Worm (Caenorhabditis elegans) whole organism, young adult: Measurements from ENCODE around the gene dot-1.4.

Experiments
- B0035.1 ChIP-seq: sonication (generic microtip); optimal IDR thresholded peaks from 2 replicates; lab custom pipeline; 2016; ENCODE audit warnings: missing genetic modification characterization, mild to moderate bottlenecking, missing compliant biosample characterization, missing genotype, missing genetic modification reagents
- B0336.3 ChIP-seq: fragments of 200-800 bp; sonication (Bioruptor generic); IDR thresholded peaks from 2 replicates; pipeline ENCODE4 v1.3.6; 2022; ENCODE audit warnings: missing genetic modification characterization, missing compliant biosample characterization
- C06A6.2 ChIP-seq: fragments of 200-800 bp; sonication (Bioruptor generic); conservative IDR thresholded peaks from 2 replicates; pipeline ENCODE4 v1.3.6; 2022; ENCODE audit warnings: missing genetic modification characterization, missing compliant biosample characterization
- F10E7.11 ChIP-seq: sonication (generic microtip); optimal IDR thresholded peaks from 2 replicates; lab custom pipeline; 2017; ENCODE audit warnings: mild to moderate bottlenecking, missing genetic modification characterization, moderate library complexity, missing compliant biosample characterization
- F22D6.2 ChIP-seq: sonication (generic microtip); optimal IDR thresholded peaks from 2 replicates; lab custom pipeline; 2016; ENCODE audit warnings: mild to moderate bottlenecking, missing genetic modification characterization, missing compliant biosample characterization
- F23B12.7 ChIP-seq: sonication (generic microtip); optimal IDR thresholded peaks from 2 replicates; lab custom pipeline; 2017; ENCODE audit warnings: missing genetic modification characterization, mild to moderate bottlenecking, missing compliant biosample characterization, antibody characterized with exemption, moderate library complexity; ENCODE audit not compliant: insufficient read depth
- K11D2.4 ChIP-seq: fragments of 200-800 bp; sonication (Bioruptor generic); IDR thresholded peaks from 2 replicates; pipeline ENCODE4 v1.3.6; 2022; ENCODE audit warnings: missing genetic modification reagents, missing genetic modification characterization, missing compliant biosample characterization
- T07F8.4 ChIP-seq: sonication (generic microtip); optimal IDR thresholded peaks from 2 replicates; lab custom pipeline; 2016; ENCODE audit warnings: mild to moderate bottlenecking, missing genetic modification characterization, moderate library complexity, missing compliant biosample characterization
- Y53G8AR.9 ChIP-seq: fragments of 200-800 bp; sonication (Bioruptor generic); conservative IDR thresholded peaks from 2 replicates; pipeline ENCODE4 v1.3.6; 2022; ENCODE audit warnings: missing genetic modification reagents, missing genetic modification characterization, missing compliant biosample characterization
- Y56A3A.18 ChIP-seq: fragments of 200-800 bp; sonication (Bioruptor generic); IDR thresholded peaks from 2 replicates; pipeline ENCODE4 v1.3.6; 2022; ENCODE audit warnings: missing genetic modification reagents, missing genetic modification characterization, missing compliant biosample characterization
- aptf-3 ChIP-seq: fragments of 200-800 bp; sonication (Bioruptor generic); IDR thresholded peaks from 2 replicates; pipeline ENCODE4 v1.3.6; 2022; ENCODE audit warnings: missing genetic modification characterization, missing compliant biosample characterization
- attf-6 ChIP-seq: fragments of 200-800 bp; sonication (Bioruptor generic); IDR thresholded peaks from 2 replicates; pipeline ENCODE4 v1.3.6; 2022; ENCODE audit warnings: missing genetic modification reagents, missing genetic modification characterization, missing compliant biosample characterization
- bed-1 ChIP-seq: fragments of 200-800 bp; sonication (Bioruptor generic); IDR thresholded peaks from 2 replicates; pipeline ENCODE4 v1.3.6; 2022; ENCODE audit warnings: missing genetic modification reagents, missing genetic modification characterization, missing compliant biosample characterization
- cebp-1 ChIP-seq, 2 experiments: fragments of 200-800 bp in 1 of 2; sonication (Bioruptor generic) in 1 of 2; sonication (generic microtip) in 1 of 2; IDR thresholded peaks in 1 of 2; optimal IDR thresholded peaks in 1 of 2; 2 replicates each; pipeline versions ENCODE4 v1.3.6 to Lab custom; 2017 to 2022; ENCODE audit warnings: missing compliant biosample characterization in 2 of 2, missing genetic modification characterization in 2 of 2, mild to moderate bottlenecking in 1 of 2, missing genetic modification reagents in 1 of 2, moderate library complexity in 1 of 2
- ceh-91 ChIP-seq: fragments of 200-800 bp; sonication (Bioruptor generic); IDR thresholded peaks from 2 replicates; pipeline ENCODE4 v1.3.6; 2022; ENCODE audit warnings: missing genetic modification reagents, missing genetic modification characterization, missing compliant biosample characterization
- dpff-1 ChIP-seq: sonication (generic microtip); optimal IDR thresholded peaks from 2 replicates; lab custom pipeline; 2017; ENCODE audit warnings: mild to moderate bottlenecking, missing genetic modification characterization, missing compliant biosample characterization
- dpl-1 ChIP-seq: fragments of 150-350 bp; optimal IDR thresholded peaks from 2 replicates; lab custom pipeline; 2014; ENCODE audit warnings: missing biosample characterization, missing genetic modification reagents, missing genetic modification characterization
- efl-1 ChIP-seq: fragments of 150-350 bp; optimal IDR thresholded peaks from 2 replicates; lab custom pipeline; 2014; ENCODE audit warnings: missing biosample characterization, missing genetic modification reagents, missing genetic modification characterization
- gei-17 ChIP-seq: fragments of 200-800 bp; sonication (Bioruptor generic); optimal IDR thresholded peaks from 2 replicates; lab custom pipeline; 2018; ENCODE audit warnings: mild to moderate bottlenecking, missing genetic modification characterization, missing compliant biosample characterization
- hmg-1.2 ChIP-seq: fragments of 200-800 bp; sonication (Bioruptor generic); IDR thresholded peaks from 2 replicates; pipeline ENCODE4 v1.3.6; 2022; ENCODE audit warnings: missing genetic modification reagents, missing genetic modification characterization, missing compliant biosample characterization
- hsf-1 ChIP-seq: fragments of 200-800 bp; sonication (Bioruptor generic); IDR thresholded peaks from 2 replicates; pipeline ENCODE4 v1.3.6; 2022; ENCODE audit warnings: missing genetic modification reagents, missing genetic modification characterization, missing compliant biosample characterization
- let-607 ChIP-seq, 2 experiments: fragments of 200-800 bp in 1 of 2; sonication (Bioruptor generic) in 1 of 2; sonication (generic microtip) in 1 of 2; optimal IDR thresholded peaks; 2 replicates each; lab custom pipeline; 2016 to 2018; ENCODE audit warnings: mild to moderate bottlenecking in 2 of 2, missing compliant biosample characterization in 2 of 2, missing genetic modification characterization in 2 of 2, moderate library complexity in 2 of 2, missing genotype in 1 of 2
- lir-1 ChIP-seq: fragments of 200-800 bp; sonication (Bioruptor generic); conservative IDR thresholded peaks from 2 replicates; pipeline ENCODE4 v1.3.6; 2022; ENCODE audit warnings: missing genetic modification reagents, missing genetic modification characterization, missing compliant biosample characterization
- madf-8 ChIP-seq: fragments of 200-800 bp; sonication (Bioruptor generic); conservative IDR thresholded peaks from 2 replicates; pipeline ENCODE4 v1.3.6; 2022; ENCODE audit warnings: missing genetic modification reagents, missing genetic modification characterization, missing compliant biosample characterization
- nfya-1 ChIP-seq: sonication (generic microtip); optimal IDR thresholded peaks from 2 replicates; lab custom pipeline; 2017; ENCODE audit warnings: antibody characterized with exemption, missing compliant biosample characterization, missing genetic modification characterization, borderline replicate concordance; ENCODE audit not compliant: insufficient read depth
- nhr-179 ChIP-seq: sonication (generic microtip); optimal IDR thresholded peaks from 2 replicates; lab custom pipeline; 2016; ENCODE audit warnings: mild to moderate bottlenecking, missing genetic modification characterization, missing compliant biosample characterization
- nhr-80 ChIP-seq: sonication (generic microtip); optimal IDR thresholded peaks from 2 replicates; lab custom pipeline; 2016; ENCODE audit warnings: missing genetic modification characterization, missing compliant biosample characterization
- nhr-90 ChIP-seq: sonication (generic microtip); optimal IDR thresholded peaks from 2 replicates; lab custom pipeline; 2016; ENCODE audit warnings: missing genotype, mild to moderate bottlenecking, missing genetic modification characterization, missing compliant biosample characterization
- pbrm-1 ChIP-seq: fragments of 200-800 bp; sonication (Bioruptor generic); IDR thresholded peaks from 2 replicates; pipeline ENCODE4 v1.3.6; 2022; ENCODE audit warnings: missing genetic modification reagents, missing genetic modification characterization, missing compliant biosample characterization
- rec-8 ChIP-seq, 2 experiments: sonication (generic microtip); optimal IDR thresholded peaks; 2 replicates each; lab custom pipeline; 2016; ENCODE audit warnings: mild to moderate bottlenecking in 2 of 2, missing genetic modification characterization in 2 of 2, missing genetic modification reagents in 2 of 2, missing genotype in 2 of 2, missing biosample characterization in 1 of 2, missing compliant biosample characterization in 1 of 2, moderate library complexity in 1 of 2
- repo-1 ChIP-seq: sonication (generic microtip); optimal IDR thresholded peaks from 2 replicates; lab custom pipeline; 2017; ENCODE audit warnings: mild to moderate bottlenecking, missing genetic modification characterization, missing compliant biosample characterization
- sdz-38 ChIP-seq: sonication (generic microtip); optimal IDR thresholded peaks from 2 replicates; lab custom pipeline; 2016; ENCODE audit warnings: missing genotype, missing genetic modification characterization, missing compliant biosample characterization
- snpc-1.3 ChIP-seq: sonication (generic microtip); optimal IDR thresholded peaks from 2 replicates; lab custom pipeline; 2017; ENCODE audit warnings: missing genetic modification characterization, mild to moderate bottlenecking, missing compliant biosample characterization, antibody characterized with exemption, moderate library complexity, missing genotype, missing genetic modification reagents; ENCODE audit not compliant: insufficient read depth
- snpc-4 ChIP-seq, 5 experiments: fragments of 150-350 bp in 1 of 5; sonication (generic microtip) in 4 of 5; optimal IDR thresholded peaks; 2 replicates each; lab custom pipeline; 2014 to 2018; ENCODE audit warnings: missing genetic modification characterization in 5 of 5, missing biosample characterization in 3 of 5, antibody characterized with exemption in 2 of 5, mild to moderate bottlenecking in 2 of 5, missing compliant biosample characterization in 2 of 5, missing genotype in 2 of 5, moderate library complexity in 2 of 5, missing genetic modification reagents in 1 of 5
- somi-1 ChIP-seq: fragments of 200-800 bp; sonication (Bioruptor generic); optimal IDR thresholded peaks from 2 replicates; lab custom pipeline; 2018; ENCODE audit warnings: mild to moderate bottlenecking, missing genetic modification characterization, missing compliant biosample characterization
- tbp1 ChIP-seq: fragments of 200-800 bp; sonication (Bioruptor generic); optimal IDR thresholded peaks from 2 replicates; lab custom pipeline; 2018; ENCODE audit warnings: mild to moderate bottlenecking, missing genetic modification characterization, missing compliant biosample characterization
- ztf-22 ChIP-seq: fragments of 200-800 bp; sonication (Bioruptor generic); optimal IDR thresholded peaks from 2 replicates; lab custom pipeline; 2018; ENCODE audit warnings: mild to moderate bottlenecking, missing genetic modification characterization, moderate library complexity, missing compliant biosample characterization

Gene dot-1.4

ce11 chrX:11931559-11931958 is at the start of gene dot-1.4:
Gene dot-1.4, minus strand, starts transcription at chrX:11931659.
- TF ChIP-seq dpl-1 (GFP tag; lab: Kevin White, UChicago), result no peak

ce11 chrX:11974629-11975085 is 43.2 kb upstream of the dot-1.4 start, which contains the start of gene set-6:
Gene set-6, minus strand, starts transcription at chrX:11974679.
- TF ChIP-seq nhr-80 (tag; lab: Kevin White, UChicago), result no peak
- TF ChIP-seq B0035.1 (tag; lab: Kevin White, UChicago), result no peak
- TF ChIP-seq snpc-4 (GFP tag; optimal IDR thresholded peaks at IDR 0.05; lab: Kevin White, UChicago), result no peak
- TF ChIP-seq snpc-4 (tag; optimal IDR thresholded peaks at IDR 0.05; lab: Kevin White, UChicago), result no peak
- no peak for TF ChIP-seq nfya-1
- no peak for TF ChIP-seq F22D6.2
- TF ChIP-seq F23B12.7 (tag; lab: Kevin White, UChicago), result no peak
- TF ChIP-seq gei-17 (GFP tag; lab: Kevin White, UChicago), result no peak
- no peak for TF ChIP-seq pbrm-1 (GFP tag; lab: Robert Waterston, UW)
- TF ChIP-seq snpc-1.3 (tag; lab: Kevin White, UChicago), result no peak
- TF ChIP-seq hmg-1.2 (GFP tag; lab: Robert Waterston, UW), result no peak; the same call in 1 of the 2 replicates
- no peak for TF ChIP-seq tbp1
- TF ChIP-seq Y56A3A.18 (GFP tag; lab: Robert Waterston, UW), result no peak
- TF ChIP-seq attf-6 (GFP tag; lab: Robert Waterston, UW), result no peak
- TF ChIP-seq let-607 (tag; optimal IDR thresholded peaks at IDR 0.05; lab: Kevin White, UChicago), result no peak
- no peak for TF ChIP-seq lir-1 (GFP tag; lab: Robert Waterston, UW)
- no peak for TF ChIP-seq B0336.3 (GFP tag; lab: Robert Waterston, UW)
- TF ChIP-seq, all 124 proteins: peak for 0

ce11 chrX:11971323-11971722 is 39.9 kb upstream of the dot-1.4 start:
- TF ChIP-seq sdz-38 (tag; lab: Kevin White, UChicago), result no peak
- peak; percentile 6 for TF ChIP-seq repo-1 (tag; lab: Kevin White, UChicago)
- TF ChIP-seq, all 124 proteins: peak for 1

ce11 chrX:11969554-11969953 is 38.1 kb upstream of the dot-1.4 start:
- TF ChIP-seq bed-1 (no peak), somi-1 (GFP tag; lab: Kevin White, UChicago) (no peak), K11D2.4 (GFP tag; lab: Robert Waterston, UW) (peak; percentile 29; the same call in 1 of the 2 replicates), snpc-1.3 (tag; lab: Kevin White, UChicago) (no peak)

ce11 chrX:11969085-11969484 is 37.6 kb upstream of the dot-1.4 start:
- TF ChIP-seq ceh-91 (GFP tag; lab: Robert Waterston, UW) (no peak), K11D2.4 (GFP tag; lab: Robert Waterston, UW) (no peak), ztf-22 (GFP tag; lab: Kevin White, UChicago) (no peak), dpff-1 (no peak), Y53G8AR.9 (no peak), pbrm-1 (GFP tag; lab: Robert Waterston, UW) (no peak), aptf-3 (no peak), rec-8 (tag; optimal IDR thresholded peaks at IDR 0.05; lab: Kevin White, UChicago) (no peak), nfya-1 (no peak), hsf-1 (GFP tag; lab: Robert Waterston, UW) (no peak), madf-8 (no peak), nhr-179 (tag; lab: Kevin White, UChicago) (no peak), B0035.1 (tag; lab: Kevin White, UChicago) (no peak), efl-1 (GFP tag; lab: Kevin White, UChicago) (no peak), bed-1 (no peak), F10E7.11 (tag; lab: Kevin White, UChicago) (no peak), nhr-90 (tag; lab: Kevin White, UChicago) (no peak), cebp-1 (GFP tag; IDR thresholded peaks at IDR 0.05; lab: Robert Waterston, UW) (no peak), cebp-1 (tag; optimal IDR thresholded peaks at IDR 0.05; lab: Kevin White, UChicago) (no peak), C06A6.2 (GFP tag; lab: Robert Waterston, UW) (no peak), T07F8.4 (tag; lab: Kevin White, UChicago) (no peak)
